Fruit fly (Drosophila melanogaster): ENCODE data around the gene meru.

The meru gene

dm6 chr3L:15825493-15826209, 18.2 kb downstream of the meru start (continued):
- TF ChIP-seq CG7556 (GFP tag; optimal IDR thresholded peaks at IDR 0.05) = peak; percentile 36
- no peak for TF ChIP-seq peb (GFP tag; IDR thresholded peaks at IDR 0.05)
- TF ChIP-seq CG12744 (GFP tag; optimal IDR thresholded peaks at IDR 0.05) = no peak
- TF ChIP-seq Nf-YB (GFP tag; optimal IDR thresholded peaks at IDR 0.05) = peak; percentile 10
- peak; percentile 19 for TF ChIP-seq org-1 (GFP tag; optimal IDR thresholded peaks at IDR 0.05)
- TF ChIP-seq so (GFP tag; IDR thresholded peaks at IDR 0.05) = peak; percentile 48; the same call in 1 of the 3 replicates
- TF ChIP-seq Sry-β (GFP tag; optimal IDR thresholded peaks at IDR 0.05) = no peak
- peak; percentile 15 for TF ChIP-seq Dad (GFP tag; optimal IDR thresholded peaks at IDR 0.05)
- TF ChIP-seq fd102C (GFP tag; optimal IDR thresholded peaks at IDR 0.05) = no peak
- no peak for TF ChIP-seq Sox102F (GFP tag; optimal IDR thresholded peaks at IDR 0.05)
- peak; percentile 52 for TF ChIP-seq sens (GFP tag)
- no peak for TF ChIP-seq cato (GFP tag; optimal IDR thresholded peaks at IDR 0.05; ENCODE audit: borderline replicate concordance)
- peak; percentile 32 for TF ChIP-seq CG12391 (tag; optimal IDR thresholded peaks at IDR 0.05)
- no peak for TF ChIP-seq yki (optimal IDR thresholded peaks at IDR 0.05)
- peak; percentile 3 for TF ChIP-seq gcm2 (GFP tag; optimal IDR thresholded peaks at IDR 0.05)
- peak; percentile 16; the same call in 1 of the 2 replicates for TF ChIP-seq E2f2 (GFP tag; IDR thresholded peaks at IDR 0.05)
- TF ChIP-seq CG8388 (GFP tag; optimal IDR thresholded peaks at IDR 0.05) = peak; percentile 0
- TF ChIP-seq CG14441 (GFP tag; IDR thresholded peaks at IDR 0.05) = peak; percentile 19; the same call in 1 of the 2 replicates
- no peak for TF ChIP-seq CG5245 (GFP tag; optimal IDR thresholded peaks at IDR 0.05)
- peak; percentile 43 for TF ChIP-seq CG12299 (tag; optimal IDR thresholded peaks at IDR 0.05)
- TF ChIP-seq Ada2b (GFP tag; IDR thresholded peaks at IDR 0.05) = no peak
- TF ChIP-seq unpg (GFP tag; optimal IDR thresholded peaks at IDR 0.05) = peak; percentile 7
- no peak for TF ChIP-seq CG11247 (GFP tag; IDR thresholded peaks at IDR 0.05)
- no peak for TF ChIP-seq Nf-YA (GFP tag; IDR thresholded peaks at IDR 0.05)
- peak; percentile 11 for TF ChIP-seq CG10267 (tag; optimal IDR thresholded peaks at IDR 0.05)
- TF ChIP-seq CG11560 (tag; IDR thresholded peaks at IDR 0.05) = no peak
- peak; percentile 38 for TF ChIP-seq gcm (GFP tag; optimal IDR thresholded peaks at IDR 0.05)
- peak; percentile 8 for TF ChIP-seq tap (tag; optimal IDR thresholded peaks at IDR 0.05)
- peak; percentile 49; the same call in 1 of the 3 replicates for TF ChIP-seq CG11695 (GFP tag; IDR thresholded peaks at IDR 0.05)
- TF ChIP-seq CHES-1-like (GFP tag; optimal IDR thresholded peaks at IDR 0.05) = no peak
- TF ChIP-seq sob (GFP tag; IDR thresholded peaks at IDR 0.05) = peak; percentile 56; the same call in 1 of the 2 replicates
- peak; percentile 37; the same call in 1 of the 2 replicates for TF ChIP-seq Rfx (GFP tag; IDR thresholded peaks at IDR 0.05)
- TF ChIP-seq CG4360 (GFP tag; IDR thresholded peaks at IDR 0.05) = peak; percentile 78
- TF ChIP-seq seq (GFP tag; IDR thresholded peaks at IDR 0.05) = peak; percentile 14; the same call in 1 of the 2 replicates
- TF ChIP-seq mirr (GFP tag; optimal IDR thresholded peaks at IDR 0.05) = peak; percentile 41
- peak; percentile 29 for TF ChIP-seq Dek (tag; optimal IDR thresholded peaks at IDR 0.05)
- TF ChIP-seq sd (tag; optimal IDR thresholded peaks at IDR 0.05) = peak; percentile 60
- TF ChIP-seq CG14014 (GFP tag; IDR thresholded peaks at IDR 0.05) = peak; percentile 62; the same call in 1 of the 2 replicates
- TF ChIP-seq sqz (GFP tag; optimal IDR thresholded peaks at IDR 0.05) = peak; percentile 39
- peak; percentile 10 for TF ChIP-seq CG1792 (GFP tag; optimal IDR thresholded peaks at IDR 0.05)
- TF ChIP-seq wek (GFP tag; optimal IDR thresholded peaks at IDR 0.05) = peak; percentile 52
- TF ChIP-seq kni (GFP tag; optimal IDR thresholded peaks at IDR 0.05) = peak; percentile 62
- 0 out of 2 replicates have a peak, but pooled peaks have one; percentile 48 for TF ChIP-seq CG32767 (GFP tag; IDR thresholded peaks at IDR 0.05)
- TF ChIP-seq Rx (GFP tag; IDR thresholded peaks at IDR 0.05) = no peak
- TF ChIP-seq CG11456 (GFP tag; IDR thresholded peaks at IDR 0.05) = no peak
- TF ChIP-seq CG6254 (GFP tag; optimal IDR thresholded peaks at IDR 0.05) = peak; percentile 21
- TF ChIP-seq bab2 (GFP tag; optimal IDR thresholded peaks at IDR 0.05) = no peak
- TF ChIP-seq dmrt99B (tag; optimal IDR thresholded peaks at IDR 0.05) = peak; percentile 19
- TF ChIP-seq aop (GFP tag; IDR thresholded peaks at IDR 0.05) = no peak
- TF ChIP-seq Kr (GFP tag; optimal IDR thresholded peaks at IDR 0.05) = no peak

All from whole organism, embryonic.